Fruit fly (Drosophila melanogaster) whole organism, embryonic: Measurements from ENCODE around the gene CG4653.

Source experiments
- B-H1 ChIP-seq: fragments of 200-800 bp; sonication (Bioruptor generic); IDR thresholded peaks from 3 replicates; pipeline ENCODE4 v1.3.6; 2022; ENCODE audit warnings: missing biosample characterization, missing genetic modification characterization
- BtbVII ChIP-seq: fragments of 200-800 bp; sonication (Bioruptor generic); optimal IDR thresholded peaks from 3 replicates; lab custom pipeline; 2017; ENCODE audit warnings: missing biosample characterization, mild to moderate bottlenecking, missing genetic modification characterization
- C15 ChIP-seq: fragments of 200-800 bp; sonication (Bioruptor generic); IDR thresholded peaks from 3 replicates; pipeline ENCODE4 v1.3.6; 2022; ENCODE audit warnings: missing biosample characterization, missing genetic modification characterization
- CG1024 ChIP-seq: fragments of 200-800 bp; sonication (Bioruptor generic); IDR thresholded peaks from 2 replicates; pipeline ENCODE4 v1.3.6; 2022; ENCODE audit warnings: missing biosample characterization, missing genetic modification characterization
- CG10321 ChIP-seq: fragments of 200-800 bp; sonication (Bioruptor generic); IDR thresholded peaks from 2 replicates; pipeline ENCODE4 v1.3.6; 2022; ENCODE audit warnings: missing biosample characterization, missing genetic modification characterization
- CG11560 ChIP-seq: fragments of 200-800 bp; sonication (Bioruptor generic); IDR thresholded peaks from 3 replicates; pipeline ENCODE4 v1.3.6; 2022; ENCODE audit warnings: missing biosample characterization, missing genetic modification characterization
- CG1602 ChIP-seq: fragments of 200-800 bp; sonication (Bioruptor generic); optimal IDR thresholded peaks from 3 replicates; lab custom pipeline; 2016; ENCODE audit warnings: missing biosample characterization, missing genetic modification characterization
- CG16779 ChIP-seq: fragments of 200-800 bp; sonication (Bioruptor generic); IDR thresholded peaks from 2 replicates; pipeline ENCODE4 v1.3.6; 2022; ENCODE audit warnings: missing biosample characterization, missing genetic modification characterization
- CG17385 ChIP-seq: fragments of 200-800 bp; sonication (Bioruptor generic); optimal IDR thresholded peaks from 3 replicates; lab custom pipeline; 2018; ENCODE audit warnings: missing biosample characterization, mild to moderate bottlenecking, missing genetic modification characterization
- CG17912 ChIP-seq: fragments of 200-800 bp; sonication (Bioruptor generic); optimal IDR thresholded peaks from 2 replicates; lab custom pipeline; 2018; ENCODE audit warnings: missing biosample characterization, mild to moderate bottlenecking, missing genetic modification characterization
- CG1832 ChIP-seq: fragments of 200-800 bp; sonication (Bioruptor generic); optimal IDR thresholded peaks from 2 replicates; lab custom pipeline; 2017; ENCODE audit warnings: missing biosample characterization, mild to moderate bottlenecking, missing genetic modification characterization, inconsistent platforms
- CG2199 ChIP-seq: fragments of 200-800 bp; sonication (Bioruptor generic); IDR thresholded peaks from 3 replicates; pipeline ENCODE4 v1.3.6; 2022; ENCODE audit warnings: missing biosample characterization, missing genetic modification characterization
- CG2202 ChIP-seq: fragments of 200-800 bp; sonication (Bioruptor generic); optimal IDR thresholded peaks from 2 replicates; lab custom pipeline; 2018; ENCODE audit warnings: missing biosample characterization, mild to moderate bottlenecking, missing genetic modification characterization
- CG34376 ChIP-seq: fragments of 200-800 bp; sonication (Bioruptor generic); optimal IDR thresholded peaks from 2 replicates; lab custom pipeline; 2018; ENCODE audit warnings: missing biosample characterization, mild to moderate bottlenecking, missing genetic modification characterization
- CG4328 ChIP-seq: fragments of 200-800 bp; sonication (Bioruptor generic); optimal IDR thresholded peaks from 3 replicates; lab custom pipeline; 2017; ENCODE audit warnings: missing biosample characterization, missing genetic modification reagents, missing genetic modification characterization
- CG9437 ChIP-seq: fragments of 200-800 bp; sonication (Bioruptor generic); optimal IDR thresholded peaks from 2 replicates; lab custom pipeline; 2018; ENCODE audit warnings: missing biosample characterization, mild to moderate bottlenecking, missing genetic modification characterization
- CG9817 ChIP-seq: fragments of 200-800 bp; sonication (Bioruptor generic); optimal IDR thresholded peaks from 2 replicates; lab custom pipeline; 2018; ENCODE audit warnings: missing biosample characterization, mild to moderate bottlenecking, missing genetic modification characterization, moderate library complexity
- Ets65A ChIP-seq: fragments of 200-800 bp; sonication (Bioruptor generic); peaks from one replicate; lab custom pipeline; 2016; ENCODE audit warnings: missing biosample characterization, missing genetic modification characterization
- HHEX ChIP-seq: fragments of 200-800 bp; sonication (Bioruptor generic); optimal IDR thresholded peaks from 3 replicates; lab custom pipeline; 2017; ENCODE audit warnings: missing biosample characterization, mild to moderate bottlenecking, missing genetic modification characterization, missing genetic modification reagents
- Hey ChIP-seq: fragments of 200-800 bp; sonication (Bioruptor generic); optimal IDR thresholded peaks from 3 replicates; lab custom pipeline; 2018; ENCODE audit warnings: missing biosample characterization, mild to moderate bottlenecking, missing genetic modification characterization
- HmgD ChIP-seq: fragments of 200-800 bp; sonication (Bioruptor generic); optimal IDR thresholded peaks from 3 replicates; lab custom pipeline; 2016; ENCODE audit warnings: missing biosample characterization, missing genetic modification characterization
- Hmr ChIP-seq: fragments of 200-800 bp; sonication (Bioruptor generic); optimal IDR thresholded peaks from 3 replicates; lab custom pipeline; 2017; ENCODE audit warnings: mild to moderate bottlenecking, missing biosample characterization, missing genetic modification reagents, missing genetic modification characterization
- Hr78 ChIP-seq, 2 experiments: fragments of 200-800 bp in 1 of 2; fragments of >200 bp in 1 of 2; sonication (Bioruptor generic) in 1 of 2; optimal IDR thresholded peaks; 2 replicates each; lab custom pipeline; 2017 to 2019; ENCODE audit warnings: missing biosample characterization in 2 of 2, missing genetic modification characterization in 2 of 2, mild to moderate bottlenecking in 1 of 2, moderate library complexity in 1 of 2
- Oaz ChIP-seq: fragments of 200-800 bp; sonication (Bioruptor generic); IDR thresholded peaks from 2 replicates; pipeline ENCODE4 v1.3.6; 2022; ENCODE audit warnings: missing biosample characterization, missing genetic modification characterization
- Ravus ChIP-seq: fragments of 200-800 bp; sonication (Bioruptor generic); IDR thresholded peaks from 2 replicates; pipeline ENCODE4 v1.3.6; 2022; ENCODE audit warnings: missing biosample characterization, missing genetic modification characterization
- Rfx ChIP-seq: fragments of 200-800 bp; sonication (Bioruptor generic); IDR thresholded peaks from 2 replicates; pipeline ENCODE4 v1.3.6; 2022; ENCODE audit warnings: missing biosample characterization, missing genetic modification characterization
- Six4 ChIP-seq: fragments of 200-800 bp; sonication (Bioruptor generic); optimal IDR thresholded peaks from 2 replicates; lab custom pipeline; 2016; ENCODE audit warnings: missing biosample characterization, missing genetic modification characterization
- Stat92E ChIP-seq, 3 experiments: fragments of >200 bp in 2 of 3; fragments of 200-800 bp in 1 of 3; sonication (Bioruptor generic) in 1 of 3; optimal IDR thresholded peaks; 2 replicates each; lab custom pipeline; 2017 to 2019; ENCODE audit warnings: missing biosample characterization in 3 of 3, missing genetic modification characterization in 3 of 3, mild to moderate bottlenecking in 1 of 3, moderate library complexity in 1 of 3
- Usf ChIP-seq: fragments of 200-800 bp; sonication (Bioruptor generic); optimal IDR thresholded peaks from 2 replicates; lab custom pipeline; 2017; ENCODE audit warnings: missing genotype, missing biosample characterization, missing genetic modification characterization
- Xrp1 ChIP-seq: fragments of 200-800 bp; sonication (Bioruptor generic); IDR thresholded peaks from 2 replicates; pipeline ENCODE4 v1.3.6; 2022; ENCODE audit warnings: missing biosample characterization, missing genetic modification characterization
- bsh ChIP-seq, 2 experiments: fragments of 200-800 bp; sonication (Bioruptor generic); optimal IDR thresholded peaks; 2 replicates each; lab custom pipeline; 2017 to 2018; ENCODE audit warnings: mild to moderate bottlenecking in 2 of 2, missing biosample characterization in 2 of 2, missing genetic modification characterization in 2 of 2, moderate library complexity in 1 of 2
- cwo ChIP-seq: fragments of 200-800 bp; sonication (Bioruptor generic); optimal IDR thresholded peaks from 3 replicates; lab custom pipeline; 2017; ENCODE audit warnings: missing biosample characterization, missing genetic modification characterization, mild to moderate bottlenecking, moderate library complexity, missing genetic modification reagents
- disco-r ChIP-seq: fragments of 200-800 bp; sonication (Bioruptor generic); optimal IDR thresholded peaks from 2 replicates; lab custom pipeline; 2016; ENCODE audit warnings: missing biosample characterization, missing genetic modification characterization
- dm ChIP-seq: fragments of 200-800 bp; sonication (Bioruptor generic); optimal IDR thresholded peaks from 3 replicates; lab custom pipeline; 2016; ENCODE audit warnings: missing biosample characterization, missing genetic modification characterization
- fu2 ChIP-seq: fragments of 200-800 bp; sonication (Bioruptor generic); optimal IDR thresholded peaks from 2 replicates; lab custom pipeline; 2016; ENCODE audit warnings: missing biosample characterization, missing genetic modification characterization
- hbn ChIP-seq: fragments of 200-800 bp; sonication (Bioruptor generic); IDR thresholded peaks from 2 replicates; pipeline ENCODE4 v1.3.6; 2022; ENCODE audit warnings: missing biosample characterization, missing genetic modification characterization; ENCODE audit not compliant: partially characterized antibody
- insv ChIP-seq, 2 experiments: fragments of 200-800 bp; sonication (Bioruptor generic); optimal IDR thresholded peaks; 3 replicates each; lab custom pipeline; 2016 to 2018; ENCODE audit warnings: missing biosample characterization in 2 of 2, missing genetic modification characterization in 2 of 2
- jing ChIP-seq: fragments of 200-800 bp; sonication (Bioruptor generic); optimal IDR thresholded peaks from 2 replicates; lab custom pipeline; 2018; ENCODE audit warnings: missing biosample characterization, mild to moderate bottlenecking, missing genetic modification characterization
- mirr ChIP-seq: fragments of 200-800 bp; sonication (Bioruptor generic); optimal IDR thresholded peaks from 3 replicates; lab custom pipeline; 2018; ENCODE audit warnings: missing biosample characterization, mild to moderate bottlenecking, missing genetic modification characterization
- peb ChIP-seq: fragments of 200-800 bp; sonication (Bioruptor generic); IDR thresholded peaks from 2 replicates; pipeline ENCODE4 v1.3.6; 2022; ENCODE audit warnings: missing biosample characterization, missing genetic modification characterization
- pros ChIP-seq: fragments of 200-800 bp; sonication (Bioruptor generic); optimal IDR thresholded peaks from 3 replicates; lab custom pipeline; 2019; ENCODE audit warnings: missing biosample characterization, mild to moderate bottlenecking, missing genetic modification characterization, moderate library complexity
- repo ChIP-seq: fragments of 200-800 bp; sonication (Bioruptor generic); optimal IDR thresholded peaks from 2 replicates; lab custom pipeline; 2016; ENCODE audit warnings: missing biosample characterization, missing genetic modification characterization
- sd ChIP-seq: fragments of 200-800 bp; sonication (Bioruptor generic); optimal IDR thresholded peaks from 3 replicates; lab custom pipeline; 2018; ENCODE audit warnings: missing biosample characterization, mild to moderate bottlenecking, missing genetic modification characterization, moderate library complexity
- sens ChIP-seq: fragments of 200-800 bp; sonication (Bioruptor generic); peaks from one replicate; lab custom pipeline; 2016; ENCODE audit warnings: missing biosample characterization, missing genetic modification characterization
- shn ChIP-seq: fragments of 200-800 bp; sonication (Bioruptor generic); optimal IDR thresholded peaks from 3 replicates; lab custom pipeline; 2016; ENCODE audit warnings: missing biosample characterization, missing genetic modification characterization
- slou ChIP-seq: fragments of 200-800 bp; sonication (Bioruptor generic); optimal IDR thresholded peaks from 3 replicates; lab custom pipeline; 2016; ENCODE audit warnings: missing biosample characterization, missing genetic modification characterization
- so ChIP-seq: fragments of 200-800 bp; sonication (Bioruptor generic); IDR thresholded peaks from 3 replicates; pipeline ENCODE4 v1.3.6; 2022; ENCODE audit warnings: missing biosample characterization, missing genetic modification characterization
- sug ChIP-seq: fragments of 200-800 bp; optimal IDR thresholded peaks from 2 replicates; lab custom pipeline; 2019; ENCODE audit warnings: missing biosample characterization, mild to moderate bottlenecking, missing genetic modification characterization, moderate library complexity
- wdn ChIP-seq: fragments of 200-800 bp; sonication (Bioruptor generic); IDR thresholded peaks from 2 replicates; pipeline ENCODE4 v1.3.6; 2022; ENCODE audit warnings: missing biosample characterization, missing genetic modification characterization
- z ChIP-seq: fragments of 200-800 bp; sonication (Bioruptor generic); IDR thresholded peaks from 3 replicates; pipeline ENCODE4 v1.3.6; 2022; ENCODE audit warnings: missing biosample characterization, missing genetic modification characterization
- zen ChIP-seq: fragments of 200-800 bp; sonication (Bioruptor generic); optimal IDR thresholded peaks from 3 replicates; lab custom pipeline; 2018; ENCODE audit warnings: missing biosample characterization, mild to moderate bottlenecking, missing genetic modification characterization, moderate library complexity

Gene CG4653

DNA sequence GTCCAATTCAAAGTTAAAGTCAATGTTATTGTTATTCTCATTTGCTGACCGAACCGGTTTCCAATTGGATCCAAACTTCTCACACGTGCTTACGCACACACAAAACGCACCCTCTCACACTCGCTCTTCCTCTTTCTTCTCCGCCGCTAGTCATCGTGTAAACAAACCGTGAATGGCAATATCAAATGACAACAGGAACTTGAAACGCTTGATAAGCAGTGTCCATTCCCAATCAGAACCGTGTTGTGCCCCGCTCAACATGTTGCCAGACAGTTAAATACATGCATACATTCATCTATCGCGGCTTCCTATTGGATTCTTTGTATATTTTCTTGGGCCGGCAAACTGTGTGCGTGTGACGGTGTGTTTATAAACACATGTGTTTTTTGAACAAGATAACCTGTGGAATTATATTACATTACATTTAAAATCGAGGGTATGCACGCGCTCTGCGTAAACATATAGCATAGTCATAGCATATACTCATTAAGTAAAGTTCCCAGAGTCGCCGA lies 48.1 kb upstream of the CG4653 start (continued):
- no peak for TF ChIP-seq CG16779 (GFP tag; lab: Robert Waterston, UW)
- TF ChIP-seq CG9437 (GFP tag; lab: Kevin White, UChicago): no peak
- TF ChIP-seq Hr78 (GFP tag; optimal IDR thresholded peaks at IDR 0.05; lab: Kevin White, UChicago): no peak
- TF ChIP-seq BtbVII: peak; percentile 60
- TF ChIP-seq insv (GFP tag; optimal IDR thresholded peaks at IDR 0.05; lab: Kevin White, UChicago): peak; percentile 98 to 99
- no peak for TF ChIP-seq shn (GFP tag; lab: Kevin White, UChicago)
- TF ChIP-seq B-H1 (GFP tag; lab: Robert Waterston, UW): no peak
- TF ChIP-seq zen (tag; lab: Kevin White, UChicago): peak; percentile 29
- TF ChIP-seq CG2199 (GFP tag; lab: Robert Waterston, UW): peak; percentile 57; the same call in 2 of the 3 replicates
- TF ChIP-seq sens (GFP tag; lab: Kevin White, UChicago): peak; percentile 87
- TF ChIP-seq pros (GFP tag; lab: Kevin White, UChicago): peak; percentile 52
- TF ChIP-seq slou (GFP tag; lab: Kevin White, UChicago): no peak
- no peak for TF ChIP-seq fu2
- TF ChIP-seq jing (GFP tag; lab: Kevin White, UChicago): no peak
- TF ChIP-seq CG17385 (GFP tag; lab: Kevin White, UChicago): peak; percentile 96
- no peak for TF ChIP-seq peb (GFP tag; lab: Robert Waterston, UW)
- no peak for TF ChIP-seq C15 (GFP tag; lab: Robert Waterston, UW)
- no peak for TF ChIP-seq Hey (tag; lab: Kevin White, UChicago)
- TF ChIP-seq CG34376 (GFP tag; lab: Kevin White, UChicago): peak; percentile 83
- TF ChIP-seq Xrp1 (GFP tag; lab: Robert Waterston, UW): 0 out of 2 replicates have a peak, but pooled peaks have one; percentile 22
- TF ChIP-seq HHEX (GFP tag; lab: Kevin White, UChicago): no peak
- TF ChIP-seq HmgD (GFP tag; lab: Kevin White, UChicago): peak; percentile 2
- TF ChIP-seq CG1024: no peak
- no peak for TF ChIP-seq hbn (GFP tag; lab: Robert Waterston, UW)
- TF ChIP-seq so: peak; percentile 72; the same call in 2 of the 3 replicates
- no peak for TF ChIP-seq CG4328
- TF ChIP-seq CG1602 (GFP tag; lab: Kevin White, UChicago): no peak
- no peak for TF ChIP-seq repo (GFP tag; lab: Kevin White, UChicago)
- TF ChIP-seq Ravus (GFP tag; lab: Robert Waterston, UW): no peak
- TF ChIP-seq CG10321 (GFP tag; lab: Robert Waterston, UW): no peak
- TF ChIP-seq CG11560: no peak
- TF ChIP-seq CG1832 (GFP tag; lab: Kevin White, UChicago): no peak
- TF ChIP-seq Six4 (GFP tag; lab: Kevin White, UChicago): peak; percentile 48
- TF ChIP-seq Ets65A (GFP tag; lab: Kevin White, UChicago): no peak
- peak; percentile 11 for TF ChIP-seq Hmr
- TF ChIP-seq disco-r (GFP tag; lab: Kevin White, UChicago): no peak
- TF ChIP-seq sug (tag; lab: Kevin White, UChicago): peak; percentile 71
- TF ChIP-seq Stat92E (GFP tag; optimal IDR thresholded peaks at IDR 0.05; lab: Kevin White, UChicago): peak in 1 of 3 experiments; percentile 11
- TF ChIP-seq wdn (GFP tag; lab: Robert Waterston, UW): no peak
- no peak for TF ChIP-seq z (GFP tag; lab: Robert Waterston, UW)
- TF ChIP-seq dm: peak; percentile 72
- no peak for TF ChIP-seq CG2202 (tag; lab: Kevin White, UChicago)
- no peak for TF ChIP-seq Oaz (GFP tag; lab: Robert Waterston, UW)
- TF ChIP-seq Usf: no peak
- no peak for TF ChIP-seq bsh (GFP tag; optimal IDR thresholded peaks at IDR 0.05; lab: Kevin White, UChicago)
- peak; percentile 86 for TF ChIP-seq mirr
- TF ChIP-seq Rfx (GFP tag; lab: Robert Waterston, UW): peak; percentile 21; the same call in 1 of the 2 replicates
- TF ChIP-seq sd: peak; percentile 59
- TF ChIP-seq CG9817 (tag; lab: Kevin White, UChicago): no peak
- TF ChIP-seq CG17912 (GFP tag; lab: Kevin White, UChicago): no peak
- TF ChIP-seq cwo (GFP tag; lab: Kevin White, UChicago): peak; percentile 98
